Worm (Caenorhabditis elegans) whole organism, dauer: ENCODE measurements around the gene K02E7.4.

Experiments
- unc-62 ChIP-seq: sonication (generic microtip); optimal IDR thresholded peaks from 2 replicates; lab custom pipeline; 2017; ENCODE audit warnings: missing biosample characterization, missing genetic modification reagents, missing genetic modification characterization

The K02E7.4 gene

DNA sequence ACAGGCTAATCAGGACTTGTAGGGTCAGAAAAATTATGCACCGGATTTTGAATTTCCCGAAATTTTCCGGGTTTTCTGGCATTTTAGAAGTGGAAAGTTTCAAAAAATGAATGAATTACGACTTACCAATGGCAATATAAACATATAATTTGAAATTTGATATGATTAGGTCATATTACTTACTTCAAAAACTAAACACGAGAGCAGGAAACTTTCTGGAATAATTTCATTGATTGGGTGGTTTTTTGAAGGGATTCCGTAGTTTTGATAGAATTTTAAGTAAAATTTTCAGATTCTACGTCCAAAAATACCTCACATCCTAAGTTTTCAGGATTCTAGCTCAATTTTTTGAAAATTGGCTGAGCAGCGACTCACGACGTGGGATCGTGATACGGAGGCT, 3.2 kb downstream of the K02E7.4 start, which contains the start of gene K02E7.11:
Gene K02E7.11 (minus strand): TSS at position 101 of the 400 bp plus-strand sequence.
- no peak for TF ChIP-seq unc-62 (GFP tag; lab: Kevin White, UChicago)

DNA sequence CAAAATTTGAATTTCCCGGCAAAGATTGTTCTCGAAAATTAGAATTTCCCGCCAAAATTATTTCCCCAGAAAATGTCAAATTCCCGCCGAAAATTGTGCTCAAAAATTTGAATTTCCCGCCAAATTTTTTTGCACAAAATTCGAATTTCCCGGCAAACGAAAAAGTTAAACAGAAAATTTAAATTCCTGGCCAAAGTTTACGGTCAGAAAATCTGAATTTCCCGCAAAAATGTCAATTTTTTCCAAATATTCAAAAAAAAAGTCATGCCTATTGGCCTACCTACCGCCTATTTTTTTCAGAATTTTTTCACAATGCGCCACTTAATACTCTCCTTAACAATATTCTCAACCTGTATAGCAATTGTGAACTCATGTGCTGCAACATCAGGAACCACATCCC, 10.7 kb downstream of the K02E7.4 start, which contains the start of gene K02E7.1:
Gene K02E7.1 (plus strand): TSS at position 301 of the 400 bp plus-strand sequence.
- no peak for TF ChIP-seq unc-62 (GFP tag; lab: Kevin White, UChicago)

- TF ChIP-seq unc-62 (GFP tag; lab: Kevin White, UChicago): no peak
Observed at ce11 chrII:1084899-1085298, 12.7 kb downstream of the K02E7.4 start.

DNA sequence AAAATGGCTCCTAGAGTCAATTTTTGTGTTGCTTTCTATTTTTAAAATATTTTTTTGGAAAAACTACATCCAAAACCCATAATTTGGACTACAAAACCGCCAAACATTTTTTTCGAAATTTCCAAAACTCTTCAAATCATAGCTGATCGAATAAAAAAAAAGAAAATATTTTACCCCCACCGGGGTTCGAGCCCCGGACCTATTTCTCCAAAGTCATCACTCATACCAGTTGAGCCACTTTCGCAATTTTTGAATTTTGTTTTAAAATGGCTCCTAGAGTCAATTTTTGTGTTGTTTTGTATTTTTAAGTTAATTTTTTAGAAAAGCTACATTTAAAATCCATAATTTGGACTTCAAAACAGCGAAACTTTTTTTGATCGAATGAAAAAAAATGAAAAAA, 13.3 kb downstream of the K02E7.4 start:
- no peak for TF ChIP-seq unc-62 (GFP tag; lab: Kevin White, UChicago)

DNA sequence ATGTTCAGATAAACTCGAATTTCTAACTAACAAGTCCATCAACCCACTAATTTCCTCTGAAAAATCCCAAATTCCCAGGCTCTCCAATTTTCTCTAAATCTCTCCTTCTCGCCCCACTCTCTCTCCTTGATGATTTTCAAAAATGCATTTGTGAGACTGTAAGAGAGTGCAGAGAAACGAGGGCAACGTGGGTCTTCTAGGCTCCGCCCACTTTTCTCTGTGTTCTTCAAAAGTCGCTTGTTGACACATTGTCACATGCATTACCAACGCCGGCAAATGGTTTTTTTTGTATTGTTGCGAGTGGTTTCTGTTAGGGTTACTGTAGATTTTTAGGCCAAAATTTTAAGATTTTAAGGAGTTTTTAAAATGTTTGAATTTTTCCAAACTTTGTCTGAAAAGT, 14.3 kb downstream of the K02E7.4 start:
- no peak for TF ChIP-seq unc-62 (GFP tag; lab: Kevin White, UChicago)

DNA sequence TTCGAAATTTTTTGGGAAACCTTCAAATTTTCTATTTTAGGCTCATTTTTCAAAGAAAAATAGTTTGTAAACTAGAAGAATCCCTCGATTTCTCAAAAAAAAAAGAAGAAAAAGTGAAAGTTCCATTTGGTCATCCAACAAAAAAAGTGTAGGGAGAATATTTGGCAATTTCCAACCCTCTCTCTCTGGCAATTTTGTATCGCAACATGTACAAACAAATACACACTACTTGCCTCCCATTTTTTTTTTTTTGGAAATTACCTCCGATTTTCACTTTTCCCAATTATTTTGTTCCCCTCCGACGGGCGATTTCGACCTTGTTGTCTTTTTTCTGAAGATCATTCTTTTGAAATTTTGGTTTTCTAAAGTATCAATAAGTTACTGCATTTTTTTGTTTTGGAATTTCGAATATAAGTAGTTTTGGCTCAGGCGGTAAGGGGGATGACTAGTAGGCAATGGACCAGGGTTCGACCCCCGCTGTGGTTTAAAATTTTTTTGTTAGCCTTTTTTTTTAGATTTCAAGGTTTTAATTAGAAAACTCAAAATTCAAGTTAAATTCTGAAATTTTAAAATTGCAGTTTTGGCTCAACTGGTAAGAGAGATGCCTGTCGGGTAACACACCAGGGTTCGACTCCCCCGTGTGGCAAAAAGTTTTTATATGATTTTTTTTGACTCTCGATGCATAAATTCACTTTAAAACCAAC, 16.5 kb downstream of the K02E7.4 start:
- no peak for TF ChIP-seq unc-62 (GFP tag; lab: Kevin White, UChicago)

ce11 chrII:1090743-1091142, 18.5 kb downstream of the K02E7.4 start:
- no peak for TF ChIP-seq unc-62 (GFP tag; lab: Kevin White, UChicago)

- TF ChIP-seq unc-62 (GFP tag; lab: Kevin White, UChicago): no peak
Observed at ce11 chrII:1091706-1092105, 19.5 kb downstream of the K02E7.4 start, which contains the start of gene snf-3. Gene snf-3, plus strand, starts transcription at chrII:1092006.

- TF ChIP-seq unc-62 (GFP tag; lab: Kevin White, UChicago): no peak
Observed at ce11 chrII:1100719-1101118, 28.5 kb downstream of the K02E7.4 start, which contains the start of gene pho-14. Gene pho-14, minus strand, starts transcription at chrII:1100819.

DNA sequence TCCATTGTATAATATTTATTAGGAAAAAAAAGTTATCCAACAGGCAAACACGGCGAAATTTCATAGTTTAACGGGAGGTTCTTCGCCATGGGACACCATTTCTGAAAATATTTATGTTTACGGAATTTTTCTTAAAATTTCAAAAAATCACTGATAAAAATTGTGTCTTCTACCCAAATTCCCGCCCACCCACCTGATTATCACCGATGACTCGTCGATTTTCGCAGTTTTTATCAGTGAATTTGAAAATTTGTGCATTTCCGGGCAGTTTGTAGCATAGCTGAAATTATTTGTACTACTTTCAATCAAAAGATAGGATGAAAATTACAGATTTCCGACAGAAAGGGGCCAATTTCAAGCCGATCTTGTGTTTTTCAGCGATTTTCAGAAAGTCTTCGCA, 29.2 kb downstream of the K02E7.4 start:
- TF ChIP-seq unc-62 (GFP tag; lab: Kevin White, UChicago): no peak

DNA sequence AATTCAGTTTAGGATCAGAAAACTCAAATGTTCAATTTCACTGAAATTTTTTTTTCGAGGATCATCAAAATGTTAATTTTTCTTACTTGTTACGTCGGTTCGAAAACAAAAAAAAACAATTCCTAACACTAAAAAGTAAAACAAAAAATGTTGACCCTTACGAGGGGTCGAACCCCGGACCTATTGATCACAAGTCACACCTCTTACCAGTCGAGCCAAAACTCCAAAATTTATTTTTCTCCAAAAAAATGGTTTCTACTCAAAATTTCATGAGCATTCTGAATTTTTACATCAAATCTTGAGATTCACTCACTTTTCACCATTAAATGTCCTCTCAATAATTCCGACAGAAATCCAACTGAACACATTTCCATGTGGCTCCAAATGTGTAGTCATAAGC, 30.0 kb downstream of the K02E7.4 start:
- TF ChIP-seq unc-62 (GFP tag; lab: Kevin White, UChicago): no peak

- TF ChIP-seq unc-62 (GFP tag; lab: Kevin White, UChicago): no peak
Observed at ce11 chrII:1103484-1104100, 31.4 kb downstream of the K02E7.4 start.

- TF ChIP-seq unc-62 (GFP tag; lab: Kevin White, UChicago): no peak
Observed at ce11 chrII:1104409-1104808, 32.2 kb downstream of the K02E7.4 start, which contains the start of gene T13B5.9. Gene T13B5.9, minus strand, starts transcription at chrII:1104509.

DNA sequence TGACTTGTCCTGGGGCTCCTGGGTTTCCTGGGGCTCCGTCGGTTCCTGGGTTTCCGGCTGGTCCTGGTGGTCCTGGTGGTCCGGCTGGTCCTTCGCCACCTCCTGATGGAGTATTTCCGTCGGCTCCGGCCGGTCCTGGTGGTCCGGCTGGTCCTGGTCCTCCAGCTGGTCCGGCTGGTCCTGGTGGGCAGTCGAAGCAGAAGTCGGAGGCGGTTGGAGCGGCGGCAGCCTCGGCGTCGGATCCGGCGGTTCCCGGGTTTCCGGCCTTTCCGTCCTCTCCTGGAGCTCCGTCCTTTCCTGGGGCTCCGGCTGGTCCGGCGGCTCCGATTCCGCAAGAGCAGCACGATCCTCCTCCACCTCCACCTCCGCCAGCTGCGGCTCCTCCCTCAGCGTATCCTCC, 33.1 kb downstream of the K02E7.4 start:
- no peak for TF ChIP-seq unc-62 (GFP tag; lab: Kevin White, UChicago)

DNA sequence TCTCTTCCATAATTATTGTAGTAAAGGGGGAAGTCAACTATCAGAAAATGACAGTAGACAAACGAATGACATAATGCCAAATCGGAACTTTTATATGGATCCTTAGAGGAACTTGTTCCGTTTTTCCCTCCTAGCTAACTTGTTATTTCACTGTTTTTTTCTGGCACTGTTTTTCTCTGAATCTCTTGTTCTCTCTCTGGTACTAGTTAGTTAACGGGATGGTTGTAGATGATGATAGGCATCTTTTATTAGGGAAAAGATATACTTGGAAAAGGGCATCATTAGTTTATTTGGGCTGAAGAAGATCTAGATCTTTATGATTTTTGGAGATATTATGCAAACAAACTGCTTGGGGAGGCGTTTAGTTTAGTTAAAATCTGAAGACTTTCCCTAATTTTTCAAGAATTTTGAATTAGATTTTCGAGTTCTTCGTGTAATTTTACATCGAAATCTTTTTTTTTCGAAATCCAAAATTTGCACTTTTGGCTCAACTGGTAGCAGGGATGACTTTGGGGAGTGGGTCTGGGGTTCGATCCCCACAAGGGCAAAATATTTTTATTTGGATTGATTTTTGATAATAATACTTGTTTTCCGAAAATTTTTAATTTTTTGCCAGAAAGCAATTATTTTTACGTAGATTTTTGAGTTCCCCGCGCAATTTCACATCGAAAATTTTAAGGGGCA, 34.9 kb downstream of the K02E7.4 start, which contains the start of gene col-40:
Gene col-40 (minus strand): TSS at position 51 of the 684 bp plus-strand sequence.
- TF ChIP-seq unc-62 (GFP tag; lab: Kevin White, UChicago): no peak

- TF ChIP-seq unc-62 (GFP tag; lab: Kevin White, UChicago): no peak
Observed at ce11 chrII:1110901-1111300, 38.7 kb downstream of the K02E7.4 start, which contains the start of gene lips-11. Gene lips-11, minus strand, starts transcription at chrII:1111001.
